Worm (Caenorhabditis elegans) whole organism, L4/young adult: Measurements from ENCODE around the gene sup-9.

Source experiments
- W03F9.2 ChIP-seq: fragments of 150-350 bp; optimal IDR thresholded peaks from 2 replicates; lab custom pipeline; 2014; ENCODE audit warnings: missing biosample characterization, missing genetic modification characterization
- dao-5 ChIP-seq: sonication (generic microtip); optimal IDR thresholded peaks from 2 replicates; lab custom pipeline; 2016; ENCODE audit warnings: missing genotype, missing genetic modification characterization, moderate library complexity, missing compliant biosample characterization
- him-1 ChIP-seq: sonication (generic microtip); optimal IDR thresholded peaks from 2 replicates; lab custom pipeline; 2016; ENCODE audit warnings: missing genotype, missing genetic modification reagents, missing genetic modification characterization, missing compliant biosample characterization

ce11 chrII:2684208-2684607, 2.6 kb downstream of the sup-9 start, which contains the start of gene ceh-87:
- no peak for TF ChIP-seq him-1 (tag; lab: Kevin White, UChicago)
- no peak for TF ChIP-seq W03F9.2 (tag; lab: Kevin White, UChicago)
- TF ChIP-seq dao-5 (tag; lab: Kevin White, UChicago), result no peak
